Worm (Caenorhabditis elegans): Measurements from ENCODE around the gene sop-2.

DNA sequence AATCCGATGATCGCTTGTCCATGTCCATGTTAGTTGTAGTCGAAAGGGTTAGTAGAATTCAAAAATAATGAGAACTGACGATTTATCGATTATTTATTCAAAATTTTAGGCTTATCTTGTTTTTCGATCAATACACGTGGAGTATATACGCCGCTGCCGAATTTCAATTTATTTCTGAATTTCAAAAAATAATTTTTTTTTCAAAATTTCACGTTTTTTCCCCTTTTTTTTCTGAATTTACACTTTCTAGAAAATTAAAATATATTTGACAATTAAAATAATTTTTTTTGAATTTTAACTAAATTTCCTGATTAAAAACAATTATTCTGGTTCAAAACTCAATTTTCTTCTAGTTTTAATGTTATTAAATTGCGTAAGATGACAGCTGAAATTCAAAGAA, 37.4 kb upstream of the sop-2 start, which contains the start of gene C50E10.1:
- no peak for TF ChIP-seq him-1 (tag; optimal IDR thresholded peaks at IDR 0.05)
- no peak for TF ChIP-seq dao-5 (tag; optimal IDR thresholded peaks at IDR 0.05)
